Fruit fly (Drosophila melanogaster) whole organism, embryonic: ENCODE results near the gene CG13884.

Experiments
- Atf6 ChIP-seq: fragments of 200-800 bp; sonication (Bioruptor generic); IDR thresholded peaks from 2 replicates; pipeline ENCODE4 v1.3.6; 2022; ENCODE audit warnings: missing biosample characterization, missing genetic modification characterization
- CG10462 ChIP-seq: fragments of 200-800 bp; sonication (Bioruptor generic); optimal IDR thresholded peaks from 2 replicates; lab custom pipeline; 2016; ENCODE audit warnings: missing biosample characterization, missing genetic modification characterization
- CG11696 ChIP-seq: fragments of 200-800 bp; sonication (Bioruptor generic); IDR thresholded peaks from 2 replicates; pipeline ENCODE4 v1.3.6; 2022; ENCODE audit warnings: missing biosample characterization, missing genetic modification characterization
- CG12236 ChIP-seq: fragments of 200-800 bp; sonication (Bioruptor generic); optimal IDR thresholded peaks from 2 replicates; lab custom pipeline; 2016; ENCODE audit warnings: missing biosample characterization, missing genetic modification characterization
- CG12299 ChIP-seq: fragments of 200-800 bp; sonication (Bioruptor generic); optimal IDR thresholded peaks from 2 replicates; lab custom pipeline; 2018; ENCODE audit warnings: missing biosample characterization, mild to moderate bottlenecking, missing genetic modification characterization
- CG13296 ChIP-seq: fragments of 200-800 bp; sonication (Bioruptor generic); optimal IDR thresholded peaks from 3 replicates; lab custom pipeline; 2018; ENCODE audit warnings: missing biosample characterization, mild to moderate bottlenecking, missing genetic modification characterization
- CG13775 ChIP-seq: fragments of 200-800 bp; sonication (Bioruptor generic); optimal IDR thresholded peaks from 3 replicates; lab custom pipeline; 2017; ENCODE audit warnings: missing biosample characterization, mild to moderate bottlenecking, missing genetic modification characterization
- CG14014 ChIP-seq: fragments of 200-800 bp; sonication (Bioruptor generic); IDR thresholded peaks from 2 replicates; pipeline ENCODE4 v1.3.6; 2022; ENCODE audit warnings: missing biosample characterization, missing genetic modification characterization
- CG14050 ChIP-seq: fragments of 200-800 bp; sonication (Bioruptor generic); IDR thresholded peaks from 3 replicates; pipeline ENCODE4 v1.3.6; 2022; ENCODE audit warnings: missing biosample characterization, missing genetic modification characterization
- CG14710 ChIP-seq: fragments of 200-800 bp; sonication (Bioruptor generic); optimal IDR thresholded peaks from 3 replicates; lab custom pipeline; 2019; ENCODE audit warnings: missing biosample characterization, mild to moderate bottlenecking, missing genetic modification characterization, moderate library complexity
- CG15269 ChIP-seq: fragments of 200-800 bp; sonication (Bioruptor generic); optimal IDR thresholded peaks from 2 replicates; lab custom pipeline; 2018; ENCODE audit warnings: missing biosample characterization, mild to moderate bottlenecking, missing genetic modification characterization, moderate library complexity
- CG2120 ChIP-seq: fragments of 200-800 bp; sonication (Bioruptor generic); optimal IDR thresholded peaks from 3 replicates; lab custom pipeline; 2016; ENCODE audit warnings: missing biosample characterization, missing genetic modification characterization
- CG31224 ChIP-seq: fragments of 200-800 bp; sonication (Bioruptor generic); IDR thresholded peaks from 2 replicates; pipeline ENCODE4 v1.3.6; 2022; ENCODE audit warnings: missing biosample characterization, missing genetic modification characterization
- CG31365 ChIP-seq: fragments of 200-800 bp; sonication (Bioruptor generic); optimal IDR thresholded peaks from 2 replicates; lab custom pipeline; 2018; ENCODE audit warnings: missing biosample characterization, mild to moderate bottlenecking, missing genetic modification characterization
- CG3407 ChIP-seq: fragments of 200-800 bp; sonication (Bioruptor generic); optimal IDR thresholded peaks from 2 replicates; lab custom pipeline; 2018; ENCODE audit warnings: missing biosample characterization, mild to moderate bottlenecking, missing genetic modification characterization
- CG4424 ChIP-seq: fragments of 200-800 bp; sonication (Bioruptor generic); optimal IDR thresholded peaks from 3 replicates; lab custom pipeline; 2016; ENCODE audit warnings: missing biosample characterization, missing genetic modification characterization
- CG6791 ChIP-seq: fragments of 200-800 bp; sonication (Bioruptor generic); IDR thresholded peaks from 3 replicates; pipeline ENCODE4 v1.3.6; 2022; ENCODE audit warnings: missing biosample characterization, missing genetic modification characterization; ENCODE audit not compliant: partially characterized antibody
- CG7987 ChIP-seq: fragments of 200-800 bp; sonication (Bioruptor generic); optimal IDR thresholded peaks from 2 replicates; lab custom pipeline; 2018; ENCODE audit warnings: missing biosample characterization, mild to moderate bottlenecking, missing genetic modification characterization, moderate library complexity
- CG8765 ChIP-seq: fragments of 200-800 bp; sonication (Bioruptor generic); IDR thresholded peaks from 2 replicates; pipeline ENCODE4 v1.3.6; 2022; ENCODE audit warnings: missing biosample characterization, missing genetic modification characterization
- CG9215 ChIP-seq: fragments of 200-800 bp; sonication (Bioruptor generic); IDR thresholded peaks from 2 replicates; pipeline ENCODE4 v1.3.6; 2022; ENCODE audit warnings: missing biosample characterization, missing genetic modification characterization
- CG9727 ChIP-seq: fragments of 200-800 bp; sonication (Bioruptor generic); optimal IDR thresholded peaks from 3 replicates; lab custom pipeline; 2017; ENCODE audit warnings: missing biosample characterization, mild to moderate bottlenecking, missing genetic modification characterization
- Deaf1 ChIP-seq: fragments of 200-800 bp; optimal IDR thresholded peaks from 3 replicates; lab custom pipeline; 2019; ENCODE audit warnings: missing biosample characterization, mild to moderate bottlenecking, missing genetic modification characterization, moderate library complexity
- Dll ChIP-seq: fragments of 200-800 bp; sonication (Bioruptor generic); IDR thresholded peaks from 4 replicates; pipeline ENCODE4 v1.3.6; 2022; ENCODE audit warnings: missing biosample characterization, missing genetic modification characterization; ENCODE audit not compliant: partially characterized antibody
- Elba2 ChIP-seq: fragments of 200-800 bp; sonication (Bioruptor generic); optimal IDR thresholded peaks from 3 replicates; lab custom pipeline; 2016; ENCODE audit warnings: missing biosample characterization, missing genetic modification characterization
- HmgZ ChIP-seq: fragments of 200-800 bp; sonication (Bioruptor generic); optimal IDR thresholded peaks from 2 replicates; lab custom pipeline; 2018; ENCODE audit warnings: missing biosample characterization, mild to moderate bottlenecking, missing genetic modification characterization
- Lhr ChIP-seq: fragments of 200-800 bp; sonication (Bioruptor generic); optimal IDR thresholded peaks from 3 replicates; lab custom pipeline; 2017; ENCODE audit warnings: mild to moderate bottlenecking, missing biosample characterization, missing genetic modification reagents, missing genetic modification characterization
- Mad ChIP-seq: fragments of 200-800 bp; sonication (Bioruptor generic); optimal IDR thresholded peaks from 2 replicates; lab custom pipeline; 2016; ENCODE audit warnings: missing biosample characterization, missing genetic modification characterization
- Oaz ChIP-seq: fragments of 200-800 bp; sonication (Bioruptor generic); IDR thresholded peaks from 2 replicates; pipeline ENCODE4 v1.3.6; 2022; ENCODE audit warnings: missing biosample characterization, missing genetic modification characterization
- Scr ChIP-seq: fragments of 200-800 bp; sonication (Bioruptor generic); IDR thresholded peaks from 2 replicates; pipeline ENCODE4 v1.3.6; 2022; ENCODE audit warnings: missing biosample characterization, missing genetic modification characterization; ENCODE audit not compliant: partially characterized antibody
- Six4 ChIP-seq: fragments of 200-800 bp; sonication (Bioruptor generic); optimal IDR thresholded peaks from 2 replicates; lab custom pipeline; 2016; ENCODE audit warnings: missing biosample characterization, missing genetic modification characterization
- Sry-δ ChIP-seq: fragments of 200-800 bp; sonication (Bioruptor generic); optimal IDR thresholded peaks from 2 replicates; lab custom pipeline; 2016; ENCODE audit warnings: missing biosample characterization, missing genetic modification characterization
- Tbp ChIP-seq: fragments of >200 bp; optimal IDR thresholded peaks from 2 replicates; lab custom pipeline; 2018; ENCODE audit warnings: missing biosample characterization, missing genetic modification characterization
- Usf ChIP-seq: fragments of 200-800 bp; sonication (Bioruptor generic); optimal IDR thresholded peaks from 2 replicates; lab custom pipeline; 2017; ENCODE audit warnings: missing genotype, missing biosample characterization, missing genetic modification characterization
- ap ChIP-seq: fragments of 200-800 bp; sonication (Bioruptor generic); IDR thresholded peaks from 2 replicates; pipeline ENCODE4 v1.3.6; 2022; ENCODE audit warnings: missing biosample characterization, missing genetic modification characterization
- bigmax ChIP-seq: fragments of 200-800 bp; sonication (Bioruptor generic); optimal IDR thresholded peaks from 2 replicates; lab custom pipeline; 2018; ENCODE audit warnings: missing biosample characterization, mild to moderate bottlenecking, missing genetic modification characterization
- br ChIP-seq: fragments of >200 bp; optimal IDR thresholded peaks from 2 replicates; lab custom pipeline; 2017
- crol ChIP-seq: fragments of 200-800 bp; sonication (Bioruptor generic); IDR thresholded peaks from 2 replicates; pipeline ENCODE4 v1.3.6; 2022; ENCODE audit warnings: missing biosample characterization, missing genetic modification characterization
- dati ChIP-seq: fragments of 200-800 bp; sonication (Bioruptor generic); IDR thresholded peaks from 2 replicates; pipeline ENCODE4 v1.3.6; 2022; ENCODE audit warnings: missing biosample characterization, missing genetic modification characterization
- gfzf ChIP-seq: fragments of 200-800 bp; sonication (Bioruptor generic); optimal IDR thresholded peaks from 2 replicates; lab custom pipeline; 2016; ENCODE audit warnings: missing biosample characterization, mild to moderate bottlenecking, missing genetic modification characterization, moderate library complexity
- gro ChIP-seq: fragments of 200-800 bp; sonication (Bioruptor generic); optimal IDR thresholded peaks from 2 replicates; lab custom pipeline; 2016; ENCODE audit warnings: missing biosample characterization, missing genetic modification characterization
- ham ChIP-seq: fragments of 200-800 bp; sonication (Bioruptor generic); IDR thresholded peaks from 2 replicates; pipeline ENCODE4 v1.3.6; 2022; ENCODE audit warnings: missing biosample characterization, missing genetic modification characterization
- hkb ChIP-seq, 2 experiments: fragments of 200-800 bp in 1 of 2; fragments of >200 bp in 1 of 2; sonication (Bioruptor generic) in 1 of 2; IDR thresholded peaks in 1 of 2; optimal IDR thresholded peaks in 1 of 2; 2 replicates each; pipeline versions ENCODE4 v1.3.6 to Lab custom; 2017 to 2022; ENCODE audit warnings: missing biosample characterization in 1 of 2, missing genetic modification characterization in 1 of 2
- jumu ChIP-seq: fragments of 200-800 bp; sonication (Bioruptor generic); optimal IDR thresholded peaks from 3 replicates; lab custom pipeline; 2016; ENCODE audit warnings: missing biosample characterization, missing genetic modification characterization
- klu ChIP-seq: fragments of 200-800 bp; sonication (Bioruptor generic); IDR thresholded peaks from 2 replicates; pipeline ENCODE4 v1.3.6; 2022; ENCODE audit warnings: missing biosample characterization, missing genetic modification characterization
- lilli ChIP-seq: fragments of 200-800 bp; sonication (Bioruptor generic); optimal IDR thresholded peaks from 3 replicates; lab custom pipeline; 2016; ENCODE audit warnings: missing biosample characterization, missing genetic modification characterization
- phol ChIP-seq: fragments of 200-800 bp; sonication (Bioruptor generic); optimal IDR thresholded peaks from 3 replicates; lab custom pipeline; 2018; ENCODE audit warnings: missing biosample characterization, mild to moderate bottlenecking, missing genetic modification characterization, moderate library complexity
- prd ChIP-seq, 3 experiments: fragments of >200 bp in 2 of 3; fragments of 200-800 bp in 1 of 3; sonication (Bioruptor generic) in 1 of 3; optimal IDR thresholded peaks in 2 of 3; IDR thresholded peaks in 1 of 3; 2 replicates in 2 of 3; 3 replicates in 1 of 3; pipeline versions ENCODE4 v1.3.6 to Lab custom; 2017 to 2022; ENCODE audit warnings: missing biosample characterization in 1 of 3, missing genetic modification characterization in 1 of 3
- salm ChIP-seq: fragments of 200-800 bp; sonication (Bioruptor generic); optimal IDR thresholded peaks from 2 replicates; lab custom pipeline; 2018; ENCODE audit warnings: missing biosample characterization, mild to moderate bottlenecking, missing genetic modification characterization
- sens ChIP-seq: fragments of 200-800 bp; sonication (Bioruptor generic); peaks from one replicate; lab custom pipeline; 2016; ENCODE audit warnings: missing biosample characterization, missing genetic modification characterization
- sim ChIP-seq: fragments of 200-800 bp; sonication (Bioruptor generic); IDR thresholded peaks from 2 replicates; pipeline ENCODE4 v1.3.6; 2022; ENCODE audit warnings: missing biosample characterization, missing genetic modification characterization
- so ChIP-seq: fragments of 200-800 bp; sonication (Bioruptor generic); IDR thresholded peaks from 3 replicates; pipeline ENCODE4 v1.3.6; 2022; ENCODE audit warnings: missing biosample characterization, missing genetic modification characterization
- twi ChIP-seq: fragments of 200-800 bp; optimal IDR thresholded peaks from 2 replicates; lab custom pipeline; 2019; ENCODE audit warnings: missing biosample characterization, mild to moderate bottlenecking, missing genetic modification characterization, moderate library complexity
- vvl ChIP-seq: fragments of 200-800 bp; sonication (Bioruptor generic); IDR thresholded peaks from 2 replicates; pipeline ENCODE4 v1.3.6; 2022; ENCODE audit warnings: missing biosample characterization, missing genetic modification characterization

CG13884 gene

DNA sequence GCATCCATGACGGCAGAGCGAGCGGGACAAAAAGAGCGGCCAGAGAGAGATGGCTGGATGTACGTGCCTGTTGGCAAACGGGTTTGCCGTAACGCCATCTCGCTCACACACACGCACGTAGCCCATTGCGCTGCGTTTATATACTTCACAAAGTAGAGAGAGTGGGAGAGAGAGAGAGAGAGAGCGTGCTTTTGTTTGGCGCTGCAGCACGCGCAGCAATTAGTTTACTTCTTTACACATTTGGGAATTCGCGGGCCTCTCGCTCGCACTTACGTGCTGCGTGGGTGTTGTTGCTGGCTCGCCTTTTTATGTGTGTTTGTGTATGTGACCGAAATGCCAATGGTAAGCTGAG lies 11.8 kb upstream of the CG13884 start (continued):
- TF ChIP-seq sens (peak; percentile 64), Mad (GFP tag; lab: Kevin White, UChicago) (no peak), CG31224 (GFP tag; lab: Robert Waterston, UW) (no peak), CG15269 (tag; lab: Kevin White, UChicago) (no peak), CG9727 (GFP tag; lab: Kevin White, UChicago) (no peak), CG4424 (no peak), dati (no peak), Elba2 (peak; percentile 28), Six4 (GFP tag; lab: Kevin White, UChicago) (no peak), CG11696 (GFP tag; lab: Robert Waterston, UW) (no peak), gro (no peak), crol (GFP tag; lab: Robert Waterston, UW) (peak; percentile 43; the same call in 1 of the 2 replicates), CG12299 (tag; lab: Kevin White, UChicago) (no peak), CG14710 (no peak), Scr (peak; percentile 55), phol (tag; lab: Kevin White, UChicago) (no peak), CG10462 (GFP tag; lab: Kevin White, UChicago) (no peak), CG14050 (GFP tag; lab: Robert Waterston, UW) (no peak), CG7987 (no peak), Deaf1 (no peak), Dll (peak; percentile 46; the same call in 1 of the 4 replicates), ap (GFP tag; lab: Robert Waterston, UW) (no peak), Atf6 (no peak), CG2120 (GFP tag; lab: Kevin White, UChicago) (no peak), klu (GFP tag; lab: Robert Waterston, UW) (no peak), hkb (optimal IDR thresholded peaks at IDR 0.05; lab: Kevin White, UChicago) (peak; percentile 38), hkb (GFP tag; IDR thresholded peaks at IDR 0.05; lab: Robert Waterston, UW) (no peak), bigmax (GFP tag; lab: Kevin White, UChicago) (no peak), br (lab: Kevin White, UChicago) (no peak), CG3407 (no peak), Oaz (GFP tag; lab: Robert Waterston, UW) (no peak), Sry-δ (GFP tag; lab: Kevin White, UChicago) (no peak), HmgZ (tag; lab: Kevin White, UChicago) (no peak), jumu (GFP tag; lab: Kevin White, UChicago) (no peak), ham (GFP tag; lab: Robert Waterston, UW) (no peak), sim (GFP tag; lab: Robert Waterston, UW) (no peak), CG6791 (GFP tag; lab: Robert Waterston, UW) (no peak; the same call in 2 of the 3 replicates), Tbp (GFP tag; lab: Kevin White, UChicago) (no peak), CG13775 (GFP tag; lab: Kevin White, UChicago) (no peak), vvl (GFP tag; lab: Robert Waterston, UW) (peak; percentile 67), CG13296 (GFP tag; lab: Kevin White, UChicago) (no peak), gfzf (GFP tag; lab: Kevin White, UChicago) (no peak), Lhr (GFP tag; lab: Kevin White, UChicago) (no peak), CG31365 (tag; lab: Kevin White, UChicago) (no peak), CG8765 (GFP tag; lab: Robert Waterston, UW) (no peak), Usf (GFP tag; lab: Kevin White, UChicago) (no peak), lilli (no peak), prd (optimal IDR thresholded peaks at IDR 0.05; lab: Kevin White, UChicago) (no peak), prd (GFP tag; IDR thresholded peaks at IDR 0.05; lab: Robert Waterston, UW) (no peak), CG9215 (GFP tag; lab: Robert Waterston, UW) (no peak), CG12236 (GFP tag; lab: Kevin White, UChicago) (no peak), twi (tag; lab: Kevin White, UChicago) (no peak), salm (tag; lab: Kevin White, UChicago) (no peak), so (GFP tag; lab: Robert Waterston, UW) (no peak), CG14014 (GFP tag; lab: Robert Waterston, UW) (no peak)
